Fruit fly (Drosophila melanogaster): Measurements from ENCODE around the gene beat-IIIc.

dm6 chr2L:17268088-17268755, 7.7 kb upstream of the beat-IIIc start:
- no peak for TF ChIP-seq psq (optimal IDR thresholded peaks at IDR 0.05)
- TF ChIP-seq Sin3A (optimal IDR thresholded peaks at IDR 0.05) = no peak

Measured in Kc167 (cell line).